Fruit fly (Drosophila melanogaster) Kc167 (cell line): Measurements from ENCODE around the gene Tak1.

ENCODE experiments used
- Myc ChIP-seq: fragments of >200 bp; optimal IDR thresholded peaks from 2 replicates; lab custom pipeline; 2017; ENCODE audit warnings: missing external identifiers
- Sin3A ChIP-seq: fragments of >200 bp; optimal IDR thresholded peaks from 2 replicates; lab custom pipeline; 2018; ENCODE audit warnings: missing external identifiers
- insv ChIP-seq: fragments of >200 bp; optimal IDR thresholded peaks from 3 replicates; lab custom pipeline; 2018; ENCODE audit warnings: missing external identifiers
- psq ChIP-seq: fragments of >200 bp; optimal IDR thresholded peaks from 2 replicates; lab custom pipeline; 2017; ENCODE audit warnings: missing external identifiers
- ttk ChIP-seq: sonication (Bioruptor generic); optimal IDR thresholded peaks from 2 replicates; lab custom pipeline; 2017; ENCODE audit warnings: missing external identifiers

DNA sequence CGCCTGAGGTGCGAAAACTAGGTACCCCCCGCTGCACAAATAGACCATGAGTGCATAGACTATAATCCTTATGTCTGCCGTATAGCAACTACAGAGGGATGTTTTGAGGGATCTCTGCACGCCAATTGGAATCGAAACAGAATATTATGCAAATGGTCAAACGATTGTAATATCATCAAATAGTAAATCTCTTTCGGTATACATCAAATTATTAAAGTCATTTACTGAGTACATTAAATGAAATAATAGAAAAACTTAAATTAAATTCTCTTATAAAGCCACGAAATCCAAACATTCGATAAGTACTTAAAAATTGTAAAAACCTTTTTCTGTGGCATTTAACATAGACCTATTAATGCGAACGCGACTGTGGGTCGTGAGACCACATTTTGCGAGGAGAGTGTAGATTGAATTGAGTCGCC, 36.0 kb downstream of the Tak1 start:
- TF ChIP-seq psq (lab: Kevin White, UChicago) (no peak), Sin3A (lab: Kevin White, UChicago) (no peak), ttk (no peak), Myc (lab: Kevin White, UChicago) (no peak), insv (lab: Kevin White, UChicago) (no peak)
